Fruit fly (Drosophila melanogaster): ENCODE results near the gene vib.

DNA sequence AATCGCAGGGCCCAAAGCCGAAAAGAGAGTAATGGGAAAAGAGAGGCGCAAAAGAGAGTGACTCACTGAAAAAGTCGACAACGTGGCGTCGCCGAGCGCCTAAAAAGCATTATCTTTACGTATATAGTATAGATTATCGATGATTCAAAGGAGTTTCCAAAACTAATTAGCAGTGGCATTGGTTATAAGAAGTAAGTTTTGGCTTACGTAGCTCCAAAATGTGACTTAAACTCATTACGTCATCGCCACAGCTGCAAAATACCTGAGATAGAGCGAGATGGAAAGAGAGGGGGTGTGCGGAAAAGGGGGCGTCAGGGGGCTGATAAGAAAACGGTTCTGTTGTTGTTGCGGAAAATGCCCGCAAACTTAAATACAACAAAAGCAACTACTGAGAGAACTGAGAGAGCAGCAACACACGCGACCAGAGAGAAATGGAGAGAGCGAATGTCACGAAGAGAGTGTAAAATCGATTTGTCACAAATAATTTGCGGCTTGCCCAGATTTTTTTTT is 950 bp downstream of the vib start:
- TF ChIP-seq CG7045 (GFP tag; optimal IDR thresholded peaks at IDR 0.05) (no peak), toe (GFP tag; optimal IDR thresholded peaks at IDR 0.05) (no peak), pad (GFP tag; optimal IDR thresholded peaks at IDR 0.05) (no peak), Clk (GFP tag; optimal IDR thresholded peaks at IDR 0.05) (no peak), CG14711 (tag; optimal IDR thresholded peaks at IDR 0.05) (no peak), kay (GFP tag; ENCODE audit: borderline replicate concordance) (peak; percentile 29), Mnt (GFP tag; optimal IDR thresholded peaks at IDR 0.05) (no peak), cic (GFP tag; optimal IDR thresholded peaks at IDR 0.05) (peak; percentile 52), Crg-1 (GFP tag; optimal IDR thresholded peaks at IDR 0.05) (no peak), cnc (optimal IDR thresholded peaks at IDR 0.05) (no peak), CG11617 (GFP tag; optimal IDR thresholded peaks at IDR 0.05) (no peak)
